Worm (Caenorhabditis elegans) whole organism, young adult: ENCODE results near the gene rps-16.

Source experiments
- B0261.1 ChIP-seq: sonication (generic microtip); optimal IDR thresholded peaks from 2 replicates; lab custom pipeline; 2016; ENCODE audit warnings: mild to moderate bottlenecking, missing genetic modification characterization, moderate library complexity, missing compliant biosample characterization
- T26A5.8 ChIP-seq: sonication (generic microtip); optimal IDR thresholded peaks from 2 replicates; lab custom pipeline; 2016; ENCODE audit warnings: missing genetic modification characterization, missing compliant biosample characterization
- Y53F4B.3 ChIP-seq: fragments of 200-800 bp; sonication (Bioruptor generic); IDR thresholded peaks from 2 replicates; pipeline ENCODE4 v1.3.6; 2022; ENCODE audit warnings: missing genetic modification reagents, missing genetic modification characterization, missing compliant biosample characterization
- Y79H2A.3 ChIP-seq: fragments of 200-800 bp; sonication (Bioruptor generic); conservative IDR thresholded peaks from 2 replicates; pipeline ENCODE4 v1.3.6; 2022; ENCODE audit warnings: missing genetic modification reagents, missing genetic modification characterization, missing compliant biosample characterization
- athp-1 ChIP-seq: sonication (generic microtip); optimal IDR thresholded peaks from 2 replicates; lab custom pipeline; 2017; ENCODE audit warnings: mild to moderate bottlenecking, missing genetic modification characterization, missing compliant biosample characterization
- attf-5 ChIP-seq: fragments of 200-800 bp; sonication (Bioruptor generic); optimal IDR thresholded peaks from 2 replicates; lab custom pipeline; 2018; ENCODE audit warnings: mild to moderate bottlenecking, missing genetic modification characterization, missing compliant biosample characterization
- attf-6 ChIP-seq: fragments of 200-800 bp; sonication (Bioruptor generic); IDR thresholded peaks from 2 replicates; pipeline ENCODE4 v1.3.6; 2022; ENCODE audit warnings: missing genetic modification reagents, missing genetic modification characterization, missing compliant biosample characterization
- bed-2 ChIP-seq: fragments of 200-800 bp; sonication (Bioruptor generic); IDR thresholded peaks from 2 replicates; pipeline ENCODE4 v1.3.6; 2022; ENCODE audit warnings: missing genetic modification reagents, missing genetic modification characterization, missing compliant biosample characterization
- ceh-91 ChIP-seq: fragments of 200-800 bp; sonication (Bioruptor generic); IDR thresholded peaks from 2 replicates; pipeline ENCODE4 v1.3.6; 2022; ENCODE audit warnings: missing genetic modification reagents, missing genetic modification characterization, missing compliant biosample characterization
- dpl-1 ChIP-seq: fragments of 150-350 bp; optimal IDR thresholded peaks from 2 replicates; lab custom pipeline; 2014; ENCODE audit warnings: missing biosample characterization, missing genetic modification reagents, missing genetic modification characterization
- egl-44 ChIP-seq: fragments of 200-800 bp; sonication (Bioruptor generic); IDR thresholded peaks from 2 replicates; pipeline ENCODE4 v1.3.6; 2022; ENCODE audit warnings: missing genetic modification reagents, missing genetic modification characterization, missing compliant biosample characterization
- him-1 ChIP-seq: sonication (generic microtip); optimal IDR thresholded peaks from 2 replicates; lab custom pipeline; 2016; ENCODE audit warnings: missing genotype, missing genetic modification reagents, missing genetic modification characterization, missing compliant biosample characterization
- hmg-1.2 ChIP-seq: fragments of 200-800 bp; sonication (Bioruptor generic); IDR thresholded peaks from 2 replicates; pipeline ENCODE4 v1.3.6; 2022; ENCODE audit warnings: missing genetic modification reagents, missing genetic modification characterization, missing compliant biosample characterization
- hmg-20 ChIP-seq: fragments of 200-800 bp; sonication (Bioruptor generic); IDR thresholded peaks from 2 replicates; pipeline ENCODE4 v1.3.6; 2022; ENCODE audit warnings: missing genetic modification reagents, missing genetic modification characterization, missing compliant biosample characterization
- let-526 ChIP-seq: fragments of 200-800 bp; sonication (Bioruptor generic); IDR thresholded peaks from 2 replicates; pipeline ENCODE4 v1.3.6; 2022; ENCODE audit warnings: missing genetic modification reagents, missing genetic modification characterization, missing compliant biosample characterization
- lin-26 ChIP-seq: fragments of 200-800 bp; sonication (Bioruptor generic); IDR thresholded peaks from 2 replicates; pipeline ENCODE4 v1.3.6; 2022; ENCODE audit warnings: missing genetic modification reagents, missing genetic modification characterization, missing compliant biosample characterization
- lin-54 ChIP-seq: fragments of 200-800 bp; sonication (Bioruptor generic); optimal IDR thresholded peaks from 2 replicates; lab custom pipeline; 2018; ENCODE audit warnings: mild to moderate bottlenecking, missing genetic modification characterization, missing compliant biosample characterization
- lir-1 ChIP-seq: fragments of 200-800 bp; sonication (Bioruptor generic); conservative IDR thresholded peaks from 2 replicates; pipeline ENCODE4 v1.3.6; 2022; ENCODE audit warnings: missing genetic modification reagents, missing genetic modification characterization, missing compliant biosample characterization
- mes-4 ChIP-seq: sonication (generic microtip); optimal IDR thresholded peaks from 2 replicates; lab custom pipeline; 2016; ENCODE audit warnings: missing genotype, missing genetic modification characterization, missing compliant biosample characterization
- nfyb-1 ChIP-seq: fragments of 200-800 bp; sonication (Bioruptor generic); IDR thresholded peaks from 2 replicates; pipeline ENCODE4 v1.3.6; 2022; ENCODE audit warnings: missing genetic modification reagents, missing genetic modification characterization, missing compliant biosample characterization
- nhr-27 ChIP-seq: fragments of 200-800 bp; sonication (Bioruptor generic); optimal IDR thresholded peaks from 2 replicates; lab custom pipeline; 2018; ENCODE audit warnings: mild to moderate bottlenecking, missing genetic modification characterization, moderate library complexity, missing compliant biosample characterization
- pha-4 ChIP-seq: fragments of 150-350 bp; sonication (generic microtip); optimal IDR thresholded peaks from 2 replicates; lab custom pipeline; 2014; ENCODE audit warnings: missing biosample characterization, missing genetic modification reagents, missing genetic modification characterization
- rpc-1 ChIP-seq, 2 experiments: fragments of 150-350 bp in 1 of 2; sonication (generic microtip) in 1 of 2; optimal IDR thresholded peaks; 2 replicates each; lab custom pipeline; 2014 to 2018; ENCODE audit warnings: missing biosample characterization in 1 of 2, missing genetic modification characterization in 1 of 2, missing genetic modification reagents in 1 of 2, missing genotype in 1 of 2
- sptf-2 ChIP-seq: fragments of 200-800 bp; sonication (Bioruptor generic); optimal IDR thresholded peaks from 2 replicates; lab custom pipeline; 2018; ENCODE audit warnings: mild to moderate bottlenecking, missing genetic modification characterization, missing compliant biosample characterization
- zim-3 ChIP-seq: sonication (generic microtip); optimal IDR thresholded peaks from 2 replicates; lab custom pipeline; 2017; ENCODE audit warnings: mild to moderate bottlenecking, missing genetic modification characterization, moderate library complexity, missing compliant biosample characterization

rps-16 gene

ce11 chrV:14978205-14978751 lies 22.1 kb downstream of the rps-16 start, which contains the start of the genes grd-12 and F02D8.1 (continued):
- TF ChIP-seq B0261.1: no peak
- TF ChIP-seq, all 124 proteins: peak for 0

- TF ChIP-seq Y53F4B.3 (GFP tag; lab: Robert Waterston, UW) (no peak), sptf-2 (GFP tag; lab: Kevin White, UChicago) (no peak), nhr-27 (tag; lab: Kevin White, UChicago) (no peak), lin-26 (GFP tag; lab: Robert Waterston, UW) (no peak), T26A5.8 (tag; lab: Kevin White, UChicago) (no peak), hmg-1.2 (GFP tag; lab: Robert Waterston, UW) (no peak), Y79H2A.3 (GFP tag; lab: Robert Waterston, UW) (no peak), mes-4 (tag; lab: Kevin White, UChicago) (no peak)
- TF ChIP-seq, all 124 proteins: peak for 0
These were observed 29.2 kb downstream of the rps-16 start, which contains the start of gene nlp-59 for ce11 chrV:14971136-14971535. nlp-59 (plus strand) TSS chrV:14971436.

ce11 chrV:14955676-14956075 lies 44.7 kb downstream of the rps-16 start, which contains the start of gene F02D8.9:
F02D8.9 (minus strand) TSS chrV:14955776.
- TF ChIP-seq ceh-91 (GFP tag; lab: Robert Waterston, UW) (no peak), hmg-20 (GFP tag; lab: Robert Waterston, UW) (no peak), bed-2 (GFP tag; lab: Robert Waterston, UW) (no peak), attf-6 (no peak), athp-1 (tag; lab: Kevin White, UChicago) (no peak), dpl-1 (GFP tag; lab: Kevin White, UChicago) (no peak), pha-4 (tag; lab: Kevin White, UChicago) (no peak), him-1 (tag; lab: Kevin White, UChicago) (no peak), lin-54 (GFP tag; lab: Kevin White, UChicago) (no peak), lir-1 (GFP tag; lab: Robert Waterston, UW) (no peak), let-526 (GFP tag; lab: Robert Waterston, UW) (no peak)

ce11 chrV:14954633-14955032 lies 45.7 kb downstream of the rps-16 start, which contains the start of gene C30G7.5:
C30G7.5 (minus strand) TSS chrV:14954733.
- TF ChIP-seq rpc-1 (optimal IDR thresholded peaks at IDR 0.05; lab: Kevin White, UChicago): no peak
- TF ChIP-seq rpc-1 (tag; optimal IDR thresholded peaks at IDR 0.05; lab: Kevin White, UChicago): no peak
- no peak for TF ChIP-seq zim-3 (tag; lab: Kevin White, UChicago)
- TF ChIP-seq egl-44: no peak
- TF ChIP-seq nfyb-1 (GFP tag; lab: Robert Waterston, UW): no peak
- no peak for TF ChIP-seq T26A5.8 (tag; lab: Kevin White, UChicago)
- TF ChIP-seq attf-5: no peak
